Fruit fly (Drosophila melanogaster): Measurements from ENCODE around the gene SmB.

SmB gene

DNA sequence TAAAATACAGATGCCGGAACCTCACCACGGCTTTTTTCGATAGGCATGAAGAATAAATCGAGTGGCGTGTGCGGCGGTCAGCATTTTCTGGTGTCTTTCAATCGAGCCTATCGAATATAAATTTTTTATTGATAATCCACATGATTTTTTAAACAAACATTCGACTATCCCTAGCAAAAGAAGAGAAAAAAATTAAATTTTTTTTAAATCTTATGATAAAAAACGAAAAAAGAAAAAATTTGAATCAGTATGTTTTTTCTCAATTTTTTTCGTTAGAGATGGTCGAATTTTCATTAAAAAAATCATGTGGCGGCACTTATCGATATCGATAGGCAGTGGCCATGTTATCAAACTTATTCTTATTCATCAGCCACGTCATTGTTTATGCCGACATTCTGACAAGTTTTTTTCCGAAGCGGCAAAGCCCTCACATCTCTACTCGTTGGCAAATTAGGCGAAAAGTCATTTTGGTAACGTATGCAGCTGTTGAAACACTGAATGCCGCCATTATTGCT is at the start of gene SmB, which contains the start of gene KdelR (continued):
- TF ChIP-seq Dad (GFP tag; optimal IDR thresholded peaks at IDR 0.05) (peak; percentile 4), CG16815 (GFP tag; optimal IDR thresholded peaks at IDR 0.05) (no peak), pita (GFP tag; optimal IDR thresholded peaks at IDR 0.05) (no peak), CG4360 (GFP tag; IDR thresholded peaks at IDR 0.05) (no peak), inv (GFP tag; IDR thresholded peaks at IDR 0.05; ENCODE audit: partially characterized antibody) (peak; percentile 65; the same call in 1 of the 2 replicates), lov (optimal IDR thresholded peaks at IDR 0.05) (no peak), lov (GFP tag; IDR thresholded peaks at IDR 0.05) (no peak), Asciz (GFP tag; optimal IDR thresholded peaks at IDR 0.05) (no peak), CG13287 (GFP tag; IDR thresholded peaks at IDR 0.05; ENCODE audit: partially characterized antibody) (peak; percentile 92), CG7745 (tag; optimal IDR thresholded peaks at IDR 0.05) (no peak), CG17385 (GFP tag; optimal IDR thresholded peaks at IDR 0.05) (no peak), bab2 (GFP tag; optimal IDR thresholded peaks at IDR 0.05) (no peak), CG1832 (GFP tag; optimal IDR thresholded peaks at IDR 0.05) (no peak), her (GFP tag; optimal IDR thresholded peaks at IDR 0.05) (no peak), E2f2 (GFP tag; IDR thresholded peaks at IDR 0.05) (peak; percentile 68; the same call in 1 of the 2 replicates), nom (GFP tag; optimal IDR thresholded peaks at IDR 0.05) (peak; percentile 4), NC2α (GFP tag; optimal IDR thresholded peaks at IDR 0.05) (no peak), CG12155 (GFP tag; optimal IDR thresholded peaks at IDR 0.05) (peak; percentile 52), CG4820 (GFP tag; optimal IDR thresholded peaks at IDR 0.05) (no peak), CG4617 (GFP tag; optimal IDR thresholded peaks at IDR 0.05; ENCODE audit: borderline replicate concordance) (peak; percentile 18), Sox102F (GFP tag; optimal IDR thresholded peaks at IDR 0.05) (no peak), zf30C (GFP tag; optimal IDR thresholded peaks at IDR 0.05) (no peak), CG16813 (GFP tag; IDR thresholded peaks at IDR 0.05; ENCODE audit: partially characterized antibody) (peak; percentile 82), zen (tag; optimal IDR thresholded peaks at IDR 0.05) (peak; percentile 11), fru (optimal IDR thresholded peaks at IDR 0.05) (no peak), CG12659 (GFP tag; optimal IDR thresholded peaks at IDR 0.05) (peak; percentile 82), Doc3 (GFP tag; IDR thresholded peaks at IDR 0.05; ENCODE audit: partially characterized antibody) (peak; percentile 57; the same call in 1 of the 3 replicates), CG15011 (GFP tag; optimal IDR thresholded peaks at IDR 0.05) (no peak), hkb (optimal IDR thresholded peaks at IDR 0.05) (no peak), hkb (GFP tag; IDR thresholded peaks at IDR 0.05) (no peak), Gsc (GFP tag; IDR thresholded peaks at IDR 0.05) (no peak), Atf-2 (GFP tag; optimal IDR thresholded peaks at IDR 0.05) (no peak), Sox100B (GFP tag; optimal IDR thresholded peaks at IDR 0.05) (peak; percentile 48), HLH54F (GFP tag; optimal IDR thresholded peaks at IDR 0.05) (no peak), CG16863 (GFP tag; optimal IDR thresholded peaks at IDR 0.05) (no peak), D19B (GFP tag; optimal IDR thresholded peaks at IDR 0.05) (no peak), esg (GFP tag; conservative IDR thresholded peaks at IDR 0.05) (no peak), CG11504 (tag; optimal IDR thresholded peaks at IDR 0.05) (no peak), CG1233 (GFP tag; optimal IDR thresholded peaks at IDR 0.05) (no peak), CG31365 (tag; optimal IDR thresholded peaks at IDR 0.05) (no peak), CG9932 (GFP tag; IDR thresholded peaks at IDR 0.05) (peak; percentile 28; the same call in 1 of the 2 replicates), crp (GFP tag; optimal IDR thresholded peaks at IDR 0.05) (peak in 1 of 2 experiments; percentile 54), CG2202 (tag; optimal IDR thresholded peaks at IDR 0.05) (no peak), trem (tag; optimal IDR thresholded peaks at IDR 0.05) (peak; percentile 78), CG3838 (GFP tag; optimal IDR thresholded peaks at IDR 0.05) (no peak), CG6254 (GFP tag; optimal IDR thresholded peaks at IDR 0.05) (no peak), hth (optimal IDR thresholded peaks at IDR 0.05) (no peak), da (GFP tag; optimal IDR thresholded peaks at IDR 0.05) (no peak), Xbp1 (GFP tag; optimal IDR thresholded peaks at IDR 0.05) (peak; percentile 97), CG34422 (GFP tag; IDR thresholded peaks at IDR 0.05) (peak; percentile 58; the same call in 1 of the 3 replicates), PHDP (tag; optimal IDR thresholded peaks at IDR 0.05) (peak; percentile 22)
